Fruit fly (Drosophila melanogaster) S2 (cell line): ENCODE data around the gene CG3213.

ENCODE experiments used
- CG8478 ChIP-seq: fragments of >200 bp; optimal IDR thresholded peaks from 2 replicates; lab custom pipeline; 2018
- CTCF ChIP-seq, 2 experiments: fragments of >200 bp; optimal IDR thresholded peaks; 2 replicates each; lab custom pipeline; 2018

DNA sequence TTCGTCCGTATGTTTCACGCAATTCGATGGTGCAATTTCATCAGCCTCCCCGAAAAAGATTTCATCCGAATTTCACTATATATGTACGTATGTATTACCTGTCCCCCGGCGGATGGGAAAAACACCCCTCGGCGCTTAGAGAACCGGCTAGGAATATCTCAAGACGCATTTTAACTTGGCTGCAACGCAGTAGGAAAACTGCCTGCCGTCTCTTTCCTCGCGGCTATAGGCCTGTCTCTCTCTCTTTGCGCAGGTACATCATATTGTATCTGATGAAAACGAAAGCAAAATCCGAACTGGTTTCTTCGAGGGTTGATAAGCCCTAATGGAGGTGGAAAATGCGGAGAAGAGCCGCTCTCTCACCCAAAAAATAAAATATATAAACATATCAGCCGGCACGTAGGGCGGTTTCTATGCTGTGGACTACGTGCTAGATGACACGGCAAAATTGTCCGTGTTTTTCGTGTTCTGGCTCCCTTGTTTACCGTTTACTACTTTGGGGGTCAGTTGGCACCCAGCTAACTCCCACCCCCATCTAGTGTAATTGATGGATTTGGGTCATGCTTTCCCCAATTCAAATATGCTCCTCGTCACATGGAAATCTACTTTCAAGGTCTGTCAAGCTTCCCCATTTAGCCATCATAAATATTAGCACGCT, 42.9 kb downstream of the CG3213 start:
- TF ChIP-seq CG8478 (lab: Kevin White, UChicago) (no peak), CTCF (optimal IDR thresholded peaks at IDR 0.05; lab: Kevin White, UChicago) (no peak)
